Worm (Caenorhabditis elegans): ENCODE results near the gene fbxa-163.

DNA sequence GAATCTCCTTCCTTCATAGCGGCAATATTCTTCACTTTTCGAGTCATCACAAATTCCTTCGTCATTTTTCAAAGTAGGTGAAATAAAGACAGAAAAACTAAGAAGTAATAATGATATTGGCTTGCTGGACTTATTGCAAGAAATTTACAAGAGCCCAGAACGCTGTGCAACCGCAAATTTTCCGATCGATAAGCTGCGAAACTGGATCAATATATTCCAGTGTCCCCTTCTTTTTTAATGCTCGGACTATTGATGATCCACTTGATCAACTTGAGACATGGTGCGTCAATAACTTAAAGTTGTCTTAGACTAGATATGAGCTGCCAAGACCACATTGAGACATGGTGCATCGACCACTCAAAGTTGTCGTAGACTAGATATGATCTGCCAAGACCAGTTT, 4.5 kb downstream of the fbxa-163 start, which contains the start of gene bath-33:
- no peak for TF ChIP-seq klf-2 (GFP tag; conservative IDR thresholded peaks at IDR 0.05)
- no peak for TF ChIP-seq tab-1 (GFP tag; IDR thresholded peaks at IDR 0.05)

Data from whole organism, midembryonic.